Worm (Caenorhabditis elegans) whole organism, L4/young adult: Measurements from ENCODE around the gene C53B7.6.
"Not testable (repeated sequence)": the region's sequence is repeated elsewhere in the genome, so short reads cannot be mapped to it uniquely, and the experiment has no call there.

ENCODE experiments used
- W03F9.2 ChIP-seq: fragments of 150-350 bp; optimal IDR thresholded peaks from 2 replicates; lab custom pipeline; 2014; ENCODE audit warnings: missing biosample characterization, missing genetic modification characterization
- dao-5 ChIP-seq: sonication (generic microtip); optimal IDR thresholded peaks from 2 replicates; lab custom pipeline; 2016; ENCODE audit warnings: missing genotype, missing genetic modification characterization, moderate library complexity, missing compliant biosample characterization
- him-1 ChIP-seq: sonication (generic microtip); optimal IDR thresholded peaks from 2 replicates; lab custom pipeline; 2016; ENCODE audit warnings: missing genotype, missing genetic modification reagents, missing genetic modification characterization, missing compliant biosample characterization

The C53B7.6 gene

DNA sequence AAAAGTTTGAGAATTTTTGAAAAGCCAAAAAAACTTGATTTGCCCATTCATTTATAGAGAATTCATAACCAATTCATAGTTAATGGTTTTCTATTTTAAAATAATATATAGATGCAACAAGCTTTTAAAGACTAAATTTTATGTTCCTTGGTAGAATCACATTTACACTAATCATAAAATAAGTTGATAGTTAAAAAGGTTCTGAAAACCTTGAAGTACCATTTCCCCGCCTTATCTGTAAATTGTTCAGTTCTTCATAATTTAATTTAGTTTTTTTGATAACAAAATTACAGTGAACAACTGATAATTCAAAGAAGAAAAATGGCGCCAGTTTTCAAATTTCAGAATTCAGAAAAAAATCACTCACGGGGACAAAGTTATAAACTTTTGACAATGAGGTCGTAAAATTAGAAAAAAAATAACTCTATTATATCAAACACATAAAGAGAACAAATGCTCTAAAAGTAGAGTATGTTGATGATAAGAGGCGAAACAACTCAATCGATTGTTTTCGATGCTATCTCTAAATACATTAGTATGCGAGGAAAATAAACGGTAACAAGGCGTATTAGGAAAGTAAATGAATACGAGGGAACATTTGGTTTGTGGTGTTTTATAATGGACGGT is 16.8 kb upstream of the C53B7.6 start, which contains the start of gene F41C6.7:
Gene F41C6.7 (minus strand): TSS at position 51 of the 627 bp plus-strand sequence.
- TF ChIP-seq W03F9.2 (tag; lab: Kevin White, UChicago): no peak
- no peak for TF ChIP-seq him-1 (tag; lab: Kevin White, UChicago)
- TF ChIP-seq dao-5 (tag; lab: Kevin White, UChicago): no peak

DNA sequence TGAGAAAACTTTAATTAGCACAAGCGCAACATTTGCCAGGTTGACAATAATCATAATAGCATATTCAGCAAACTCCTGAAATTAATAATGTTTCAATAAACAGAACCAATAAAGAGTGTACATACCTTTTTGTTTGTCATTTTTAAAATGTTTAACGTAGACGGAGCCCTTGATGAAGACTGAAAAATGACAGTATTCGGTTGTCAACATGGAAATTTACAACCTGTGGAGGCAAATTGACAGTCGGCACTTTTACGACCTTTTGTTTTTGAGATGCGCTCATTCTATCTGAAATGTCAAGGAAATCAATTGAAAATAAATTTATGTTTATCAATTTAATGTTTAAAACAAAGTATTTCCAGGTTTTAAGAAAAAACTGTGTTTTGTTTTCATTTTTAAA is 15.9 kb upstream of the C53B7.6 start:
- no peak for TF ChIP-seq W03F9.2 (tag; lab: Kevin White, UChicago)
- no peak for TF ChIP-seq him-1 (tag; lab: Kevin White, UChicago)
- no peak for TF ChIP-seq dao-5 (tag; lab: Kevin White, UChicago)

DNA sequence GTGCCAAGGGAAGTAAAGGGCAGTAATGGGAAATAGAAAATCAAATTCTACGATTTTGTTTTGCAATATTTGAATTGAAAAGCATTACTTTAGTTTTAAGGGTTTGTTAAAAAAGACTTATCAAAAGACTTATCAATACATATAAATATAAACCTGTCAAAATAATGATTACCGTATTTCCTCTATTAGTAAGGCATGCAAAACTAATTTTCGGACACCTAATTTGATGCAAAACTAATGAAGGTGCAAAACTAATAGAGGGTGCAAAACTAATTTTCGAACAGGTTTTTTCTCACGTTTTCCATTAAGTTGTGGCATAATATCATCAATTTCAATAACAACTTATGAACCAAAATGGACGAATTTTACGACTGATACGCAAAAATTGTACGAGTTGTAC is 13.2 kb upstream of the C53B7.6 start, which contains the start of gene F41C6.6:
Gene F41C6.6 (minus strand): TSS at position 101 of the 400 bp plus-strand sequence.
- not testable (repeated sequence) for TF ChIP-seq dao-5, W03F9.2, him-1 (tag; lab: Kevin White, UChicago)

DNA sequence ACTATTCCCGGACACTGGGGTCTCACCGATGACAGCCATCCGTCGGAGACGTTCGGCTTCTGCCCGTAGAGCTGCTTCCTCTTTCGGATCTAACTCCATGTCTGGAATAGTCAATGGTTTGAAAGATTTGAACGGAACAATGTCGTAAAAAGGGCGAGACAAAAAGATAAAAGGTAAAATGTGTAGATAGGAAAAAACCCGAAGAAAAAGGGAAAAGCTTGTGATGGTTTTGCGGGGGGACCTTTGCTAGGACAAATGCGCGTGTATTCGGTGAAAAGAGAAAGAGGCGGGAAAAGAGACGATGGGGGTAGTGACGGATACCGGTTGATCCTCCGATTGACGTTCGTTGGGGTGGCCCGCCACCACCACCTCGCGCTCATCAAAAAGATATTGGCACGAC is 8.9 kb upstream of the C53B7.6 start, which contains the start of gene col-173:
Gene col-173 (minus strand): TSS at position 101 of the 400 bp plus-strand sequence.
- TF ChIP-seq him-1 (tag; lab: Kevin White, UChicago) (no peak), dao-5 (tag; lab: Kevin White, UChicago) (no peak), W03F9.2 (tag; lab: Kevin White, UChicago) (no peak)

DNA sequence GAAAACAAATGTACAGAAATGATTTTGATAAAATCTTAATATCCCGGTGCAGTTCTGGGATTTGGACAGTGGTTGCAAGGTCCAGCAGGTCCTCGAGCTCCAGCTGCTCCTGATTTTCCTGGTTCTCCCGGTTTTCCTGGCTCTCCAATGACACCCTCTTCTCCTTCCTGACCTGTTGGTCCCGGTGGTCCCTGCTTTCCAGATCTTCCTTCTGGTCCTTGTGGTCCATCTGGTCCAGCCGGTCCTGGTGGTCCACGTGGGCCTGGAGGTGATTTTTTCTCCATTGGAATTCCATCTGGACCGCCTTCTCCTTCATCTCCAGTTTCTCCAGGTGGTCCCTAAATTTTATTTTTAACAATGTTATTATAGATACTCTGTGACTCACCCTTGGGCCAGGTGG is 6.7 kb upstream of the C53B7.6 start:
- no peak for TF ChIP-seq W03F9.2 (tag; lab: Kevin White, UChicago)
- TF ChIP-seq dao-5 (tag; lab: Kevin White, UChicago): no peak
- TF ChIP-seq him-1 (tag; lab: Kevin White, UChicago): no peak

DNA sequence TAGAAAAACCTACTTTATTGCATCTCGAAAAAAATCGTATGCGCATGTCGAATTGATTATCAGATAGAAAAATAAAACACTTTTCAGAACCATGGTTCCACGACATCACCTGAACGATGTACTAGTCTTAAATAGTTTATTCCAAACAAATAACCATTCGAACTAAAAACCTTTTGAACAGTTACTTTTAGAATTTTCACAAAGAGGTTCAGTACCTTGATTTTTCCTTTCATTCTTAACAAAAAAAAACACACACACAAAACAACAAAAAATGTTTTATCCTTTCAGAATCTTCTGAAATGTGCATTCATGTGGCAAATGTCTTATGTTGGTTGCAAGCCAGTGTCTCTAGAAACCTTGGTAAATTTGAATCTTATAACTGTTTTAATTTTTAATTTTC is 6.2 kb upstream of the C53B7.6 start, which contains the start of gene F41C6.4:
Gene F41C6.4 (minus strand): TSS at position 101 of the 400 bp plus-strand sequence.
- TF ChIP-seq dao-5 (tag; lab: Kevin White, UChicago) (no peak), him-1 (tag; lab: Kevin White, UChicago) (no peak), W03F9.2 (tag; lab: Kevin White, UChicago) (no peak)

DNA sequence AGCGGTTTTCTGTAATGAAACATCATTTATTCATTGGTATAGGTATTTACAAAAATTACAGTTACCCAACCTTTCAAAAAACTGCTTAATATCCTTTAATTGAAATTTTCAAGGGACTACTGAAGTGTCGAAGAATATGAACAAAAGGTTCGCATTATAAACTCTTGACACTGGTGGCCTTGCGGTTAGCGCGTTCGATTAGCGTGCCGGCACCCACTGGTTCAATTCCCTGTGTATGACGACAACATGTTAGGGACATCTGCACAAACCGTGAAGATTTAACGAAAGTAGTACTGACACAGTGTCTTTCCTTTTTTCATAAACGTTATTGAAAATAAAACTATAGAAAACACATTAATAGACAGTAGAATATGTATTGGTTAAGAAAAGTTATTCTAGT is 862 bp downstream of the C53B7.6 start:
- peak; percentile 85 for TF ChIP-seq dao-5 (tag; lab: Kevin White, UChicago)
- TF ChIP-seq W03F9.2 (tag; lab: Kevin White, UChicago): peak; percentile 47
- TF ChIP-seq him-1 (tag; lab: Kevin White, UChicago): no peak

DNA sequence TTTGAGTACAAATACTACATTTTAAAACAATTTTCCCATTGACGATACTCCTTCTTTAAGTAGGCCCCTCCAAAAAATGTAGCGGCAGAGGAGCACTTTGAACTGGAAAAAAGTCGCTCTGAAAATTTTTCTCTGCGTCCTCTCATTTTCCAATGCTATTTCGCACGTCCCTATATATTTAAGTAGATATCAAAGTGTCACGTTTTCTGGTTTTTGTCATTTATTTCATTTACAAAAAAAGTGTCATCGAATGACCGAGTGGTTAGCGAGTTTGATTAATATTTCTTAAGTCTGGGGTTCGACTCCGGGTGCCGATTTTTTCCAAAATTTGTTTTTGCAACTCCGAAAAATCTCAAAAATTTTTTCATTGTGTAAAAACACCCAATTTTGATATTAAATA is 1.7 kb downstream of the C53B7.6 start:
- TF ChIP-seq dao-5 (tag; lab: Kevin White, UChicago) (no peak), W03F9.2 (tag; lab: Kevin White, UChicago) (no peak), him-1 (tag; lab: Kevin White, UChicago) (no peak)

DNA sequence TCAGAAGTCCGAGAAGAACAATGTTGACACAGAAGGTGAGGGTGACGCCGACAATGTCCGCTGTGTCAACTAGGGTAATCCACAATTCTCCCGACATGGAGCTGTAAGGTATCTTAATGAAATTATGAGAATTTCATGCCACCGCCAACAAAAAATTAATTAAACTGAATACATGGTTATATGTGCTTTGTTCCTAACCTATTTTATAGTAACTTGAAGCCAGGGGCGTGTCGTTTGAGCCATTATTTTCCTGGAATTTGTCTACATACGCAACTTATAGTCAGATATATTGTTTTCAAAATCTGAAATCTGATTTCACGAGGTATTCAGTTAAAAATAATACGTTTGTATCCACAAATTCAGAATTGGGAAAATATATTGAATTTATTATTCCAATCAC is 2.7 kb downstream of the C53B7.6 start, which contains the start of gene odr-10:
Gene odr-10 (minus strand): TSS at position 101 of the 400 bp plus-strand sequence.
- no peak for TF ChIP-seq dao-5 (tag; lab: Kevin White, UChicago)
- no peak for TF ChIP-seq him-1 (tag; lab: Kevin White, UChicago)
- TF ChIP-seq W03F9.2 (tag; lab: Kevin White, UChicago): no peak

DNA sequence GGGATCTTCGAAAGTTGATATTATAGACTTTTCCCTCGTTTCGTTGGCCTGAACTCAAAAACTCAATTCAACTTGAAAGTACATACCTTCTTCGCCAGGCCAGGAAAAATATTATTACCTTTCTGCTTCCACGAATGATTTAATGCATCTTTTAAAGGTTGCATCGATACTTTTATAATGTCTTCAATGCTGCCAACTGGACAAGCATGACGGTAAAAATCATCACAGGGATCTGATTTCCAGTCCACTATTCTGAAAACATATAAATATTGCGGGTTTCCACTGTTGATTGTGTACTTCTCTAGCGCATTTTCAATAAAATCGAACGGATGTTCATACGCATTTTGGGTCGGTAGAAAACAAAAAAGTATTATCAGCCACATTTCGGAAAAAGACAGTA is 5.5 kb downstream of the C53B7.6 start, which contains the start of gene nep-4:
Gene nep-4 (minus strand): TSS at position 393 of the 400 bp plus-strand sequence.
- TF ChIP-seq dao-5 (tag; lab: Kevin White, UChicago) (no peak), him-1 (tag; lab: Kevin White, UChicago) (no peak), W03F9.2 (tag; lab: Kevin White, UChicago) (no peak)

DNA sequence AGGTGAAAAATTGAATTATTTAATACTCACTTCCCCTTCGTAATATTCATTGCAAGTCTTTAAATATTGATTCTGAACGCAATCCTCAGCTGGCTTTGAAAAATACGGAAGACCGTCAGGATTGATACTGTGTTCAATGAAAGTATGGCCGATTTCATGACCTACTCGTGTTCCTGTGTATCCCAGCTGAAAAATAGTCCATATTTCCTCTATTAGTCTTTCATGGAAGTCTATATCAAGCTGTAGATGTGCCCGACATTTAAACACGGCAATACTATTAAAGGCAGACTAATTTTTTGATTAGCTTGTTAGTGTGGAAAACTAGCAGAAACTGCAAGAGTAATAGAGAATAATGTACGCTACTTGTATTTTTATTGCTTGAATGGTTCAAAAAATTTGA is 7.0 kb downstream of the C53B7.6 start:
- TF ChIP-seq W03F9.2 (tag; lab: Kevin White, UChicago) (no peak), dao-5 (tag; lab: Kevin White, UChicago) (no peak), him-1 (tag; lab: Kevin White, UChicago) (no peak)

DNA sequence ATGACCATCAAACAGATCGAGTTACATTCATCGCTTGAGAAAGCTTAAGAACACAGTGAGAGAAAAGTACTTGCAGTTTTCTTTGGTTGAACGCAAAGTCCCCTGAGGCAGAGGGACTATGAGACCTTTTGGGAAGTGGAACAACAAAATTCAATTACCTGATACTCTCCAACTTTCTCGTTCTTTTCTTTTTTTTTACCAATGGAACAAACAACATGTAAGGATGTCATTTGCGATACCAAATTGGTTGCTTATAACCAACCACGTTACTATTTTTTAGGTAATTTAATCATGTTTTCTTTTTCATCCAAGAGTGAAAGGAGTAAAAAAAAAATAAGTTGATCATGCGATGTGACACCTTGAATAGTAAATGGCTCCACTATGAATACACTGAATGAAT is 11.8 kb downstream of the C53B7.6 start:
- TF ChIP-seq W03F9.2 (tag; lab: Kevin White, UChicago) (no peak), him-1 (tag; lab: Kevin White, UChicago) (no peak), dao-5 (tag; lab: Kevin White, UChicago) (no peak)

DNA sequence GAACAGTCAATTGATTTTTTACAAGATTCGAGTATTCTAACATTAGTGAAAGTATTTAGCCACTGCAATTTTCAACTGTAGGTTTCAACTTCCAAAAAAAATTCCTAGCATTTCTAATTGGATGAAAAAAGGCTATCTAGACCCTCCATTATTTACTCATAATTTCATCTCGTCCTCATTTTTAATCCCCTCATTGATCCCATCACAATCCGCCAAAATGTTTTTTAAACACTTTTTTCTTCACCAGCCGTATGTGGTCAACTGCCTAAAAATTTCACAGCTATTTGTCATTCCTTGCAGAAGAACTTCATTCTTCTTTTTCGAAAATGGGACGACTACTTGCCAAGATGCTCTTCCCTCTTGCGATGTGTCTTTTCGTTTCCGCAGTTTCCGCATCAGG is 15.3 kb downstream of the C53B7.6 start, which contains the start of gene rig-3:
Gene rig-3 (plus strand): TSS at position 301 of the 400 bp plus-strand sequence.
- no peak for TF ChIP-seq him-1 (tag; lab: Kevin White, UChicago)
- TF ChIP-seq W03F9.2 (tag; lab: Kevin White, UChicago): no peak
- no peak for TF ChIP-seq dao-5 (tag; lab: Kevin White, UChicago)
